Fruit fly (Drosophila melanogaster): ENCODE measurements around the gene CG13775.

Gene CG13775

DNA sequence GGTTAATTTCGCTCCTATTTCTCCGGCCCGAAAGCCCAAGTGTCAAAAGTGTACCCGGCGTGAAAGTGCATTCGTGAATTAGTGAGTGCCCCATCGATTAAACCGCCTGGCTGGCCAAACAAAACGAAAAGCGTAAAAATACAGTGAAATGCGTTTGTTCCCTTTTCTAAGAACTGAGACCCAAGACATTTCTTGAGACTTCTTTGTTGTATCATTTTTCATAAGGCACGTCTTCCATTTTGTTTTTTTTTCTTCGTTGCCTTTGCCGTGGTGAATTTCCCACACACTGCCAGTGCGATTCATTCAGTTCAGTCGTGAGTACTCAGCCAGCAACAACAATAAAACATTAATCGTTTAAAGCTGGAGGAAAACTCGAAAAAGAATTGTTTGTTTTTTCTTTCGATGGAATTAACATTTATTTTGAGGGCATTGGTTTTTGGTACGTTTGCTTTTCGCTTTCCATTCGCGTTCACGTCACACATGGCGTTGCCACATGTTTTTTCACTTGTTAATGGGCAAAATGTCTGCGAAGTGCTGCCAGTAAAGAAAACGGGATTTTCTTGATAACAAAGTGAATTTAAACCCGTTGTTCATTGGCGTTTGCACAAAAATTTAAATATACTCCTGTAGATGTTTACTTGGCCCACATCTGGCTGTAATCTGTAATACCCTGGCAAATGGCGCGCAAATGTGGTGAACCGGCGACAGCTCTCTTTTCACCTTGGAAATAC, 35.2 kb downstream of the CG13775 start (continued):
- no peak for TF ChIP-seq Ets96B (tag; optimal IDR thresholded peaks at IDR 0.05)
- no peak for TF ChIP-seq CG11762 (GFP tag; optimal IDR thresholded peaks at IDR 0.05; ENCODE audit: insufficient read depth)
- no peak for TF ChIP-seq CG10669 (GFP tag; optimal IDR thresholded peaks at IDR 0.05)
- no peak for TF ChIP-seq CG8632 (GFP tag; optimal IDR thresholded peaks at IDR 0.05)
- TF ChIP-seq Hr38 (GFP tag; optimal IDR thresholded peaks at IDR 0.05), result no peak
- TF ChIP-seq CG6163 (GFP tag; IDR thresholded peaks at IDR 0.05), result peak; percentile 22; the same call in 1 of the 3 replicates
- TF ChIP-seq CG7368 (GFP tag; optimal IDR thresholded peaks at IDR 0.05), result no peak
- TF ChIP-seq CG3919 (GFP tag; optimal IDR thresholded peaks at IDR 0.05), result no peak
- peak; percentile 47 for TF ChIP-seq svp (GFP tag)
- no peak for TF ChIP-seq fd59A (GFP tag; optimal IDR thresholded peaks at IDR 0.05)
- TF ChIP-seq CG8119 (GFP tag; IDR thresholded peaks at IDR 0.05), result no peak
- no peak for TF ChIP-seq spab (GFP tag; optimal IDR thresholded peaks at IDR 0.05)
- no peak for TF ChIP-seq fd85E (GFP tag; optimal IDR thresholded peaks at IDR 0.05)

DNA sequence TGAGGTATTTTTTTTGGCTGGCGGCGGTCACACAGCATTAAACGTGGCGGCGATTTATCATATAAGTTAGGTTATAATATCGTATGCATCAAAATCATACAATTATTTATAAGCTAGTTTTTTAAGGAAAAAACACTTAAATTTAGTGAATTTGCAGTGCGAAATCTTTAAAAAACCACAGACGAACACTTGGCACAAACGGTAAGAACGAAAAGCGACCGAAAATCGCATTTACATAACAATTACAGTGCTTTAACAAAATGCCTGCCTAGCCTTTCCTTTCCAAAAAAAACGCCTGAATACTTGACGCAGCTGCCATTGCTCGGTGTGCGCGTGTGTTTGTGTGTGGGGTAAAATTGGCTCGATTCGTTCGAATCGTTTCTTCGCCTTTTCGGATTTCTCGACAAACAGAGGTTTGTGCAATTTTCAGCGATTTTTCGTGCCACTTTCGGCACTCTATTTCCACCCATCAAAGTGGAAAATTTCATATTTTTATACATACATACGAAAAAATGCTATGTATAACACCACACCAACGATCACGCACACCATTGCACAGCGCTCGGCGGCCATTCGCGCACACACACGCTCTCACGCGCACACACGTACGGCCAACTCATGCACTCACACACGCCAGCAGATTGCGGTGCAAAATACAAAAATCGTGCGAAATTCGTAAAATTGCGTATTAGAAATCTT, 35.9 kb downstream of the CG13775 start, which contains the start of gene Hrb27C:
Hrb27C (plus strand) TSS at position 44 of the 699 bp plus-strand sequence.
- peak; percentile 31 for TF ChIP-seq Eip78C (GFP tag)
- peak; percentile 22 for TF ChIP-seq CG16779 (tag; optimal IDR thresholded peaks at IDR 0.05)
- peak; percentile 5 for TF ChIP-seq CG6854 (GFP tag; optimal IDR thresholded peaks at IDR 0.05)
- peak; percentile 14 for TF ChIP-seq CG34406 (GFP tag; optimal IDR thresholded peaks at IDR 0.05)
- no peak for TF ChIP-seq vri (GFP tag; optimal IDR thresholded peaks at IDR 0.05)
- TF ChIP-seq spab (GFP tag; optimal IDR thresholded peaks at IDR 0.05), result no peak

DNA sequence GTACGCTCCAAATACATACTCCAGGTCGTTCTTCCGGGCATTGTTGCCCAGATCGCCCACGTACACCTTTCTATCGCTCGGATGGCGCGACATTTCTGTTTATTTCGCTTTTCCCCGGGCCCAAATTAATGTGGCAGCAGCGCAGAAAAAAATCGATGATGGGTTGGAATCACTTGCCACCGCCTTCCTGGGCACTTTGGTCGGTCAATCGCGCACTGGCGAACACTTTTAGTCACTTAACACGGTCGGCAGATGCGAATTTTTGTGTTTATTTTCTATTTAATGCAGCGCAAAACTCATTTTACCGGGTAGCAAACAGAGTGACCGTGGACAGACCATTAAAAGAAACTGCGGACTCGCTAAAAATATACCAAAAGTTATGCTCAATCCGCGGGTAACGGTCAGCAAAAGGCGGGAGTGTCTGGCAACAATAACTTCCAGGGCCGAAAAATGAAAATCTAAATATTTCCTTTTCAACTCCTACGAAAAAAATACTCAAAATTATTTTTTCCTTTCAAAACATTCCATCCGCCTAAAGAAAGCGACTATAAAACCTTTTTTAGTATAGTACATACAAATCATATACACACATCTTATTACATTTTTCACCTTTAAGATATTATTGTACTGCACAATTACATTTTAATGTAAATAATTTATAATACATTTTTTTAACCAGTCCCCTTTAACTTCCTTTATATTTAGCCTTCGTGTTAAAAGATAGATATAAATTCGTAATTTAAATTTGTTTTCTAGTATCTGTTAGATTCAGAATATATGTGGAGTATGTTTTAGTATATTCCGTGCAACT, 36.7 kb downstream of the CG13775 start, which contains the start of gene x16:
x16 (minus strand) TSS at position 361 of the 811 bp plus-strand sequence.
- TF ChIP-seq CG9139 (GFP tag; optimal IDR thresholded peaks at IDR 0.05), result no peak
- peak; percentile 63 for TF ChIP-seq svp (GFP tag)
- TF ChIP-seq CG1621 (tag; optimal IDR thresholded peaks at IDR 0.05), result peak; percentile 28
- TF ChIP-seq Eip78C (GFP tag), result peak; percentile 31
- no peak for TF ChIP-seq CG11902 (GFP tag; optimal IDR thresholded peaks at IDR 0.05)

DNA sequence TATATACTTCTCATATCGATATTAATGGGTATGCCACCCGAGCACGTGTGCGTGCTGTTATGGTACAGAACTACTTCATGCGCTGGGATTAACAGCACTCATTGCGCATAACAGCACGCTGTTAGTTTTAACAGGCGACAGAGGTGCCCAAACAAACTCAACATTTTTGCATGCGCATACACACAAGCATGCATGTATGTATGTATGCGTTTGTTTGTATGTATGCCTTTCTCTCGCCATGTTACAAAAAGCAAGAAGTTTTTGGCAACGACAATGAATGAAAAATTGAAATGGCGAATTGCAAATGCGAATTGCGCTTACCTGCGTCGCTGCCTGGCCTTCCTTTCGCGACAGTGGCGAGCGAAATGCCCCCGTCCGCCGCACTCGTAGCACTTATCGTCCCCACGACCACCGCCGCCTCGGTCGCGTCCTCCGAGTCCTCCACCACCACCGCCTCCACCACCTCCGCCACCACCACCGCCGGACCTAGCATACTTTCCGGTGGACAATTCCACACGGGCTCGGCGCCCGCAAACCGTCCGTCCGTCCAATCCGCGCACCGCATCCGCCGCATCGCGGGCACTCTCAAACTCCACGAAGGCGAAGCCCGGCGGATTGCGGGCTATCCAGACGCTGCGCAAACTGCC, 37.4 kb downstream of the CG13775 start:
- peak; percentile 67 for TF ChIP-seq CG1621 (tag; optimal IDR thresholded peaks at IDR 0.05)
- no peak for TF ChIP-seq svp (GFP tag)

DNA sequence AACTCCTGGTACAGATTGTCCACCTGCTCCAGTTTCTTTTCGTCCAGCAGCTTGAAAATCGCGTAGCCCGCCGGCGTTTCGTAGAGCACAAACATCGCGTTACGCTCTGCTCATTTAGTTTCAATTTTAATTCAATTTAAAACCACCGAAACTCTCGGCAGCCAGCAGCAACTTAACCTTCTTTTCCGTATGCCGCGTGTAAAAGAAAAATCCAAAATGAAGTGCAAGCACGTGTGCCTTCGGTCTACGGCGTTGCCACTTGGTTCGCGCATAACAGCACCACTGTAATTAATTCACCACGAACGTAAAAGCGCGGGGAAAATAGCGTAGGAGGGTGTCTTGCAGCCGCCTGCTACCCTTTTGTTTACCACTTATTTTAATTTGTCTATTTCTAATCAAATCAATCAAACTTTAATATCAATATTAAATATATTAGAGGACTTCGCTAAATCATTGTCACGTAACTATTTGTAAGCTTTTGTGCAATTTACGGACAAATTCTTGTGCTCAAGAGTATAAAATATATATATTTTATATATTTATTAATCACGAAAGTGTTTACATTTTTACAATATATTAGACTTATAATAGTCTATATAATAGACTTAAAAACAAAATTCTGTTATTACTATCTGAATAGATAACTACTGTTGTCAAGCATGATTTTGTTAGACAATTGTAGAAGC, 38.1 kb downstream of the CG13775 start, which contains the start of gene nop5:
nop5 (minus strand) TSS at position 227 of the 686 bp plus-strand sequence.
- TF ChIP-seq Sox102F (GFP tag; optimal IDR thresholded peaks at IDR 0.05), result no peak
- 0 out of 2 replicates have a peak, but pooled peaks have one; percentile 14 for TF ChIP-seq CG15336 (GFP tag; IDR thresholded peaks at IDR 0.05)
- no peak for TF ChIP-seq fd59A (GFP tag; optimal IDR thresholded peaks at IDR 0.05)
- TF ChIP-seq Sox14 (GFP tag; optimal IDR thresholded peaks at IDR 0.05), result no peak
- TF ChIP-seq CG8119 (GFP tag; IDR thresholded peaks at IDR 0.05), result peak; percentile 47; the same call in 1 of the 3 replicates
- TF ChIP-seq Hr39 (GFP tag; optimal IDR thresholded peaks at IDR 0.05), result no peak
- no peak for TF ChIP-seq acj6 (GFP tag; optimal IDR thresholded peaks at IDR 0.05)
- TF ChIP-seq CG8632 (GFP tag; optimal IDR thresholded peaks at IDR 0.05), result peak; percentile 67
- no peak for TF ChIP-seq Eip75B (GFP tag; optimal IDR thresholded peaks at IDR 0.05)
- TF ChIP-seq CG3032 (tag; optimal IDR thresholded peaks at IDR 0.05), result peak; percentile 72
- no peak for TF ChIP-seq spab (GFP tag; optimal IDR thresholded peaks at IDR 0.05)
- TF ChIP-seq CG11902 (GFP tag; optimal IDR thresholded peaks at IDR 0.05), result peak; percentile 4
- TF ChIP-seq CG6792 (GFP tag; optimal IDR thresholded peaks at IDR 0.05), result no peak
- TF ChIP-seq CG6163 (GFP tag; IDR thresholded peaks at IDR 0.05), result peak; percentile 9; the same call in 1 of the 3 replicates
- peak; percentile 60 for TF ChIP-seq CG32006 (GFP tag; optimal IDR thresholded peaks at IDR 0.05)
- TF ChIP-seq net (GFP tag; optimal IDR thresholded peaks at IDR 0.05), result no peak
- peak; percentile 20 for TF ChIP-seq Ets96B (tag; optimal IDR thresholded peaks at IDR 0.05)
- TF ChIP-seq CG6276 (GFP tag; optimal IDR thresholded peaks at IDR 0.05), result no peak
- no peak for TF ChIP-seq CG8319 (GFP tag; optimal IDR thresholded peaks at IDR 0.05)
- TF ChIP-seq Blimp-1 (GFP tag; optimal IDR thresholded peaks at IDR 0.05), result no peak
- no peak for TF ChIP-seq salr (GFP tag; optimal IDR thresholded peaks at IDR 0.05)
- TF ChIP-seq CG31627 (GFP tag; optimal IDR thresholded peaks at IDR 0.05), result peak; percentile 3
